Worm (Caenorhabditis elegans) whole organism, midembryonic: ENCODE measurements around the gene srab-3.

Experiments
- T22C8.4 ChIP-seq: fragments of 200-800 bp; sonication (Bioruptor generic); IDR thresholded peaks from 2 replicates; pipeline ENCODE4 v1.3.6; 2022; ENCODE audit warnings: missing genetic modification characterization, missing compliant biosample characterization
- ztf-29 ChIP-seq: fragments of 200-800 bp; sonication (Bioruptor generic); IDR thresholded peaks from 2 replicates; pipeline ENCODE4 v1.3.6; 2022; ENCODE audit warnings: missing genetic modification reagents, missing genetic modification characterization, missing compliant biosample characterization

DNA sequence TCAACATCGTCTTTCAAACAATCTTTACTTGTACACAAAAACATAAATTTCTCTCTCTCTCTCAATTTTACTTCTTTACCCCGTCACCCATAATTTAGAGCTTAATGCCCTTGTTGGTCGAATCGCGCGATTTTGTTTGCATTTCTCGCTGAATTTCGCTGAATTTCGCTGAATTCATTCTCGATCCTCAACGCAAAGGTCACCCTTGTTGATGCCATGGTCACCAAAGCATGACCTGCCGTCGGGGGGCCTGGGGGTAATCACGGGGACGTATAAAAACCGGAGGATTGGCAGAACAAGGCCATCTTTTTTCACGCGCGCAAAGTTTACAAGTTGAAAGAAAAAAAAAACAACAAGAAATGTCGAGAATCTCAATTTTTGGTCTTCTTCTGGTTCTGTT is 22.3 kb upstream of the srab-3 start, which contains the start of gene F14F9.8:
- TF ChIP-seq T22C8.4 (GFP tag; lab: Robert Waterston, UW) (no peak), ztf-29 (GFP tag; lab: Robert Waterston, UW) (no peak)
